Fruit fly (Drosophila melanogaster) whole organism, embryonic: ENCODE results near the gene CG7739.
A peak's percentile ranks its signal among the peaks of the same experiment; 100 is the strongest.

Experiments
- ATbp ChIP-seq: fragments of 200-800 bp; sonication (Bioruptor generic); optimal IDR thresholded peaks from 2 replicates; lab custom pipeline; 2017; ENCODE audit warnings: missing biosample characterization, mild to moderate bottlenecking, missing genetic modification characterization, missing genetic modification reagents
- B-H1 ChIP-seq: fragments of 200-800 bp; sonication (Bioruptor generic); IDR thresholded peaks from 3 replicates; pipeline ENCODE4 v1.3.6; 2022; ENCODE audit warnings: missing biosample characterization, missing genetic modification characterization
- CG10462 ChIP-seq: fragments of 200-800 bp; sonication (Bioruptor generic); optimal IDR thresholded peaks from 2 replicates; lab custom pipeline; 2016; ENCODE audit warnings: missing biosample characterization, missing genetic modification characterization
- CG15514 ChIP-seq: fragments of 200-800 bp; sonication (Bioruptor generic); optimal IDR thresholded peaks from 3 replicates; lab custom pipeline; 2017; ENCODE audit warnings: missing biosample characterization, missing genetic modification characterization, mild to moderate bottlenecking, moderate library complexity, missing genetic modification reagents
- CG16779 ChIP-seq: fragments of 200-800 bp; sonication (Bioruptor generic); IDR thresholded peaks from 2 replicates; pipeline ENCODE4 v1.3.6; 2022; ENCODE audit warnings: missing biosample characterization, missing genetic modification characterization
- CG16815 ChIP-seq: fragments of 200-800 bp; sonication (Bioruptor generic); optimal IDR thresholded peaks from 3 replicates; lab custom pipeline; 2017; ENCODE audit warnings: missing biosample characterization, mild to moderate bottlenecking, missing genetic modification characterization
- CG17359 ChIP-seq: fragments of 200-800 bp; sonication (Bioruptor generic); optimal IDR thresholded peaks from 3 replicates; lab custom pipeline; 2018; ENCODE audit warnings: missing biosample characterization, mild to moderate bottlenecking, missing genetic modification characterization, moderate library complexity
- CG17912 ChIP-seq: fragments of 200-800 bp; sonication (Bioruptor generic); optimal IDR thresholded peaks from 2 replicates; lab custom pipeline; 2018; ENCODE audit warnings: missing biosample characterization, mild to moderate bottlenecking, missing genetic modification characterization
- CG2678 ChIP-seq: fragments of 200-800 bp; sonication (Bioruptor generic); optimal IDR thresholded peaks from 3 replicates; lab custom pipeline; 2019; ENCODE audit warnings: missing biosample characterization, mild to moderate bottlenecking, missing genetic modification characterization, moderate library complexity
- CG3726 ChIP-seq: fragments of 200-800 bp; sonication (Bioruptor generic); IDR thresholded peaks from 3 replicates; pipeline ENCODE4, ENCODE4 v1.3.6; 2022; ENCODE audit warnings: missing biosample characterization, missing genetic modification characterization
- CG3847 ChIP-seq: fragments of 200-800 bp; sonication (Bioruptor generic); IDR thresholded peaks from 2 replicates; pipeline ENCODE4 v1.3.6; 2022; ENCODE audit warnings: missing biosample characterization, missing genetic modification characterization
- CG7271 ChIP-seq: fragments of 200-800 bp; sonication (Bioruptor generic); optimal IDR thresholded peaks from 2 replicates; lab custom pipeline; 2018; ENCODE audit warnings: missing biosample characterization, mild to moderate bottlenecking, missing genetic modification characterization, moderate library complexity
- CG8089 ChIP-seq: fragments of 200-800 bp; sonication (Bioruptor generic); optimal IDR thresholded peaks from 3 replicates; lab custom pipeline; 2016; ENCODE audit warnings: missing biosample characterization, missing genetic modification characterization
- E2f1 ChIP-seq: fragments of 200-800 bp; sonication (Bioruptor generic); IDR thresholded peaks from 2 replicates; pipeline ENCODE4 v1.3.6; 2022; ENCODE audit warnings: missing biosample characterization, missing genetic modification characterization
- ERR ChIP-seq: fragments of 200-800 bp; sonication (Bioruptor generic); optimal IDR thresholded peaks from 2 replicates; lab custom pipeline; 2016; ENCODE audit warnings: missing biosample characterization, missing genetic modification characterization
- H2.0 ChIP-seq: fragments of 200-800 bp; sonication (Bioruptor generic); IDR thresholded peaks from 2 replicates; pipeline ENCODE4 v1.3.6; 2022; ENCODE audit warnings: missing biosample characterization, missing genetic modification characterization
- Hey ChIP-seq: fragments of 200-800 bp; sonication (Bioruptor generic); optimal IDR thresholded peaks from 3 replicates; lab custom pipeline; 2018; ENCODE audit warnings: missing biosample characterization, mild to moderate bottlenecking, missing genetic modification characterization
- Hr78 ChIP-seq, 2 experiments: fragments of 200-800 bp in 1 of 2; fragments of >200 bp in 1 of 2; sonication (Bioruptor generic) in 1 of 2; optimal IDR thresholded peaks; 2 replicates each; lab custom pipeline; 2017 to 2019; ENCODE audit warnings: missing biosample characterization in 2 of 2, missing genetic modification characterization in 2 of 2, mild to moderate bottlenecking in 1 of 2, moderate library complexity in 1 of 2
- Max ChIP-seq: fragments of 200-800 bp; sonication (Bioruptor generic); optimal IDR thresholded peaks from 2 replicates; lab custom pipeline; 2016; ENCODE audit warnings: missing biosample characterization, mild to moderate bottlenecking, missing genetic modification characterization
- Oli ChIP-seq: fragments of 200-800 bp; sonication (Bioruptor generic); optimal IDR thresholded peaks from 2 replicates; lab custom pipeline; 2018; ENCODE audit warnings: missing biosample characterization, mild to moderate bottlenecking, missing genetic modification characterization, moderate library complexity
- Ptx1 ChIP-seq: fragments of 200-800 bp; sonication (Bioruptor generic); IDR thresholded peaks from 2 replicates; pipeline ENCODE4 v1.3.6; 2022; ENCODE audit warnings: missing biosample characterization, missing genetic modification characterization
- Side ChIP-seq: fragments of 200-800 bp; sonication (Bioruptor generic); optimal IDR thresholded peaks from 2 replicates; lab custom pipeline; 2016; ENCODE audit warnings: missing biosample characterization, missing genetic modification characterization
- Six4 ChIP-seq: fragments of 200-800 bp; sonication (Bioruptor generic); optimal IDR thresholded peaks from 2 replicates; lab custom pipeline; 2016; ENCODE audit warnings: missing biosample characterization, missing genetic modification characterization
- Sry-δ ChIP-seq: fragments of 200-800 bp; sonication (Bioruptor generic); optimal IDR thresholded peaks from 2 replicates; lab custom pipeline; 2016; ENCODE audit warnings: missing biosample characterization, missing genetic modification characterization
- Ssrp ChIP-seq: fragments of 200-800 bp; sonication (Bioruptor generic); optimal IDR thresholded peaks from 2 replicates; lab custom pipeline; 2018; ENCODE audit warnings: missing biosample characterization, mild to moderate bottlenecking, missing genetic modification characterization, moderate library complexity
- Trl ChIP-seq, 3 experiments: fragments of >200 bp in 2 of 3; fragments of 200-800 bp in 1 of 3; sonication (Bioruptor generic) in 1 of 3; optimal IDR thresholded peaks; 2 replicates in 1 of 3; 3 replicates in 2 of 3; lab custom pipeline; 2016 to 2017; ENCODE audit warnings: missing biosample characterization in 1 of 3, missing genetic modification characterization in 1 of 3
- cas ChIP-seq: fragments of 200-800 bp; sonication (Bioruptor generic); IDR thresholded peaks from 2 replicates; pipeline ENCODE4 v1.3.6; 2022; ENCODE audit warnings: missing biosample characterization, missing genetic modification characterization
- caup ChIP-seq: fragments of 200-800 bp; sonication (Bioruptor generic); optimal IDR thresholded peaks from 3 replicates; lab custom pipeline; 2017; ENCODE audit warnings: missing biosample characterization, mild to moderate bottlenecking, missing genetic modification characterization, moderate library complexity; ENCODE audit not compliant: severe bottlenecking
- corto ChIP-seq: fragments of 200-800 bp; sonication (Bioruptor generic); optimal IDR thresholded peaks from 2 replicates; lab custom pipeline; 2016; ENCODE audit warnings: missing biosample characterization, mild to moderate bottlenecking, missing genetic modification characterization, moderate library complexity
- croc ChIP-seq: fragments of 200-800 bp; sonication (Bioruptor generic); conservative IDR thresholded peaks from 3 replicates; pipeline ENCODE4 v1.3.6; 2022; ENCODE audit warnings: missing biosample characterization, missing genetic modification characterization
- disco-r ChIP-seq: fragments of 200-800 bp; sonication (Bioruptor generic); optimal IDR thresholded peaks from 2 replicates; lab custom pipeline; 2016; ENCODE audit warnings: missing biosample characterization, missing genetic modification characterization
- en ChIP-seq: fragments of 200-800 bp; sonication (Bioruptor generic); optimal IDR thresholded peaks from 2 replicates; lab custom pipeline; 2016; ENCODE audit warnings: missing biosample characterization, missing genetic modification characterization
- fd96Cb ChIP-seq: fragments of 200-800 bp; sonication (Bioruptor generic); optimal IDR thresholded peaks from 2 replicates; lab custom pipeline; 2018; ENCODE audit warnings: missing biosample characterization, mild to moderate bottlenecking, missing genetic modification characterization, moderate library complexity
- h ChIP-seq: fragments of >200 bp; optimal IDR thresholded peaks from 2 replicates; lab custom pipeline; 2017
- jumu ChIP-seq: fragments of 200-800 bp; sonication (Bioruptor generic); optimal IDR thresholded peaks from 3 replicates; lab custom pipeline; 2016; ENCODE audit warnings: missing biosample characterization, missing genetic modification characterization
- lab ChIP-seq: fragments of 200-800 bp; sonication (Bioruptor generic); optimal IDR thresholded peaks from 3 replicates; lab custom pipeline; 2017; ENCODE audit warnings: missing biosample characterization, missing genetic modification characterization, mild to moderate bottlenecking, moderate library complexity, missing genetic modification reagents
- maf-S ChIP-seq: fragments of 200-800 bp; sonication (Bioruptor generic); optimal IDR thresholded peaks from 2 replicates; lab custom pipeline; 2016; ENCODE audit warnings: missing biosample characterization, missing genetic modification characterization
- pum ChIP-seq: fragments of 200-800 bp; sonication (Bioruptor generic); optimal IDR thresholded peaks from 2 replicates; lab custom pipeline; 2016; ENCODE audit warnings: missing biosample characterization, missing genetic modification characterization
- row ChIP-seq: fragments of 200-800 bp; sonication (Bioruptor generic); IDR thresholded peaks from 3 replicates; pipeline ENCODE4 v1.3.6; 2022; ENCODE audit warnings: missing biosample characterization, missing genetic modification characterization
- salm ChIP-seq: fragments of 200-800 bp; sonication (Bioruptor generic); optimal IDR thresholded peaks from 2 replicates; lab custom pipeline; 2018; ENCODE audit warnings: missing biosample characterization, mild to moderate bottlenecking, missing genetic modification characterization
- sd ChIP-seq: fragments of 200-800 bp; sonication (Bioruptor generic); optimal IDR thresholded peaks from 3 replicates; lab custom pipeline; 2018; ENCODE audit warnings: missing biosample characterization, mild to moderate bottlenecking, missing genetic modification characterization, moderate library complexity
- sens ChIP-seq: fragments of 200-800 bp; sonication (Bioruptor generic); peaks from one replicate; lab custom pipeline; 2016; ENCODE audit warnings: missing biosample characterization, missing genetic modification characterization
- slp2 ChIP-seq: fragments of 200-800 bp; sonication (Bioruptor generic); optimal IDR thresholded peaks from 2 replicates; lab custom pipeline; 2016; ENCODE audit warnings: missing biosample characterization, missing genetic modification characterization
- tap ChIP-seq: fragments of 200-800 bp; optimal IDR thresholded peaks from 3 replicates; lab custom pipeline; 2019; ENCODE audit warnings: missing biosample characterization, mild to moderate bottlenecking, missing genetic modification characterization, moderate library complexity
- trem ChIP-seq: fragments of 200-800 bp; optimal IDR thresholded peaks from 3 replicates; lab custom pipeline; 2019; ENCODE audit warnings: missing biosample characterization, mild to moderate bottlenecking, missing genetic modification characterization, moderate library complexity
- unc-4 ChIP-seq: fragments of 200-800 bp; sonication (Bioruptor generic); IDR thresholded peaks from 2 replicates; pipeline ENCODE4 v1.3.6; 2022; ENCODE audit warnings: missing biosample characterization, missing genetic modification characterization; ENCODE audit not compliant: partially characterized antibody
- vvl ChIP-seq: fragments of 200-800 bp; sonication (Bioruptor generic); IDR thresholded peaks from 2 replicates; pipeline ENCODE4 v1.3.6; 2022; ENCODE audit warnings: missing biosample characterization, missing genetic modification characterization
- yki ChIP-seq: fragments of >200 bp; optimal IDR thresholded peaks from 3 replicates; lab custom pipeline; 2018

Gene CG7739

dm6 chr3L:15566484-15566955, 3.7 kb upstream of the CG7739 start (continued):
- TF ChIP-seq sd (tag; lab: Kevin White, UChicago) (peak; percentile 79), CG15514 (GFP tag; lab: Kevin White, UChicago) (peak; percentile 56), CG3847 (peak; percentile 47), ATbp (GFP tag; lab: Kevin White, UChicago) (peak; percentile 88), Side (no peak), lab (peak; percentile 89), tap (no peak), vvl (GFP tag; lab: Robert Waterston, UW) (peak; percentile 69), h (lab: Kevin White, UChicago) (no peak), caup (peak; percentile 91), CG2678 (tag; lab: Kevin White, UChicago) (no peak), pum (GFP tag; lab: Kevin White, UChicago) (no peak), salm (tag; lab: Kevin White, UChicago) (peak; percentile 53), Ssrp (tag; lab: Kevin White, UChicago) (no peak), Trl (optimal IDR thresholded peaks at IDR 0.05; lab: Kevin White, UChicago) (peak in 1 of 2 experiments; percentile 15), Trl (GFP tag; optimal IDR thresholded peaks at IDR 0.05; lab: Kevin White, UChicago) (peak; percentile 46), ERR (GFP tag; lab: Kevin White, UChicago) (peak; percentile 7), CG17912 (GFP tag; lab: Kevin White, UChicago) (peak; percentile 83), CG16815 (no peak), Hey (tag; lab: Kevin White, UChicago) (peak; percentile 92), Sry-δ (GFP tag; lab: Kevin White, UChicago) (no peak), Max (GFP tag; lab: Kevin White, UChicago) (no peak), unc-4 (GFP tag; lab: Robert Waterston, UW) (no peak), yki (lab: Kevin White, UChicago) (no peak), trem (tag; lab: Kevin White, UChicago) (no peak), CG8089 (peak; percentile 38), row (GFP tag; lab: Robert Waterston, UW) (no peak), sens (peak; percentile 88), CG17359 (no peak), en (GFP tag; lab: Kevin White, UChicago) (peak; percentile 46), CG3726 (GFP tag; lab: Robert Waterston, UW) (no peak), CG16779 (peak; percentile 22; the same call in 1 of the 2 replicates), Six4 (GFP tag; lab: Kevin White, UChicago) (no peak), maf-S (GFP tag; lab: Kevin White, UChicago) (peak; percentile 44), Ptx1 (GFP tag; lab: Robert Waterston, UW) (no peak), disco-r (GFP tag; lab: Kevin White, UChicago) (peak; percentile 2), H2.0 (no peak), corto (GFP tag; lab: Kevin White, UChicago) (no peak), cas (GFP tag; lab: Robert Waterston, UW) (no peak), slp2 (GFP tag; lab: Kevin White, UChicago) (peak; percentile 33), B-H1 (GFP tag; lab: Robert Waterston, UW) (no peak; the same call in 2 of the 3 replicates), fd96Cb (no peak), Hr78 (GFP tag; optimal IDR thresholded peaks at IDR 0.05; lab: Kevin White, UChicago) (no peak), croc (GFP tag; lab: Robert Waterston, UW) (no peak), jumu (GFP tag; lab: Kevin White, UChicago) (peak; percentile 42), E2f1 (GFP tag; lab: Robert Waterston, UW) (peak; percentile 57; the same call in 1 of the 2 replicates), Oli (tag; lab: Kevin White, UChicago) (peak; percentile 51), CG7271 (tag; lab: Kevin White, UChicago) (peak; percentile 49), CG10462 (GFP tag; lab: Kevin White, UChicago) (no peak)
